ENCODE assay signal across 5 worm cellular contexts in genomic region chrX:727737-728136, ce11.
A peak's percentile ranks its signal among the peaks of the same experiment; 100 is the strongest.
TF ChIP-seq lines count a peak whose summit lies in the region.

No protein-coding gene starts in this region.

TF ChIP-seq in whole organism, L1 larva, 84 proteins besides CTCF, POLR2A, EP300 and RAD21 (continues in another document):
- TF ChIP-seq unc-30 (tag; optimal IDR thresholded peaks at IDR 0.05; lab: Kevin White, UChicago) (no peak), snu-23 (GFP tag; optimal IDR thresholded peaks at IDR 0.05; lab: Kevin White, UChicago) (peak; percentile 82), C34B4.2 (tag; optimal IDR thresholded peaks at IDR 0.05; lab: Kevin White, UChicago) (no peak), ztf-4 (tag; optimal IDR thresholded peaks at IDR 0.05; lab: Kevin White, UChicago) (peak; percentile 8), blmp-1 (tag; optimal IDR thresholded peaks at IDR 0.05; lab: Kevin White, UChicago) (peak; percentile 42), zag-1 (tag; optimal IDR thresholded peaks at IDR 0.05; lab: Kevin White, UChicago) (no peak), isw-1 (GFP tag; IDR thresholded peaks at IDR 0.05; lab: Robert Waterston, UW) (peak; percentile 13; the same call in 1 of the 2 replicates), fkh-8 (tag; optimal IDR thresholded peaks at IDR 0.05; lab: Kevin White, UChicago) (peak; percentile 57), irx-1 (tag; optimal IDR thresholded peaks at IDR 0.05; lab: Kevin White, UChicago) (peak; percentile 68), jun-1 (tag; optimal IDR thresholded peaks at IDR 0.05; lab: Kevin White, UChicago) (peak; percentile 85), elt-3 (tag; optimal IDR thresholded peaks at IDR 0.05; lab: Kevin White, UChicago) (peak in 1 of 6 experiments; percentile 9), nhr-71 (tag; optimal IDR thresholded peaks at IDR 0.05; lab: Kevin White, UChicago) (peak; percentile 80), aly-2 (tag; optimal IDR thresholded peaks at IDR 0.05; lab: Kevin White, UChicago) (no peak), ceh-88 (GFP tag; IDR thresholded peaks at IDR 0.05; lab: Robert Waterston, UW) (no peak), skn-1 (tag; optimal IDR thresholded peaks at IDR 0.05; lab: Kevin White, UChicago) (peak; percentile 82), fkh-10 (GFP tag; optimal IDR thresholded peaks at IDR 0.05; lab: Kevin White, UChicago) (no peak), unc-62 (GFP tag; optimal IDR thresholded peaks at IDR 0.05; lab: Kevin White, UChicago) (no peak), ets-5 (GFP tag; IDR thresholded peaks at IDR 0.05; lab: Robert Waterston, UW) (no peak), lin-15B (tag; optimal IDR thresholded peaks at IDR 0.05; lab: Kevin White, UChicago) (no peak)

TF ChIP-seq in whole organism, L3 larva, 47 proteins besides CTCF, POLR2A, EP300 and RAD21 (continues in another document):
- TF ChIP-seq nfya-1 (tag; optimal IDR thresholded peaks at IDR 0.05; lab: Kevin White, UChicago; ENCODE audit: insufficient read depth): peak; percentile 79
- no peak for TF ChIP-seq nhr-237 (tag; optimal IDR thresholded peaks at IDR 0.05; lab: Kevin White, UChicago)
- TF ChIP-seq R02D3.7 (tag; optimal IDR thresholded peaks at IDR 0.05; lab: Kevin White, UChicago): no peak
- no peak for TF ChIP-seq elt-1 (tag; optimal IDR thresholded peaks at IDR 0.05; lab: Kevin White, UChicago)
- TF ChIP-seq tbx-2 (tag; optimal IDR thresholded peaks at IDR 0.05; lab: Kevin White, UChicago): peak; percentile 47
- no peak for TF ChIP-seq unc-39 (tag; optimal IDR thresholded peaks at IDR 0.05; lab: Kevin White, UChicago)
- no peak for TF ChIP-seq ceh-82 (tag; optimal IDR thresholded peaks at IDR 0.05; lab: Kevin White, UChicago)
- no peak for TF ChIP-seq daf-12 (tag; optimal IDR thresholded peaks at IDR 0.05; lab: Kevin White, UChicago)
- TF ChIP-seq pqm-1 (tag; optimal IDR thresholded peaks at IDR 0.05; lab: Kevin White, UChicago): peak; percentile 50
- no peak for TF ChIP-seq ztf-11 (tag; optimal IDR thresholded peaks at IDR 0.05; lab: Kevin White, UChicago)
- TF ChIP-seq pha-4 (tag; optimal IDR thresholded peaks at IDR 0.05; lab: Kevin White, UChicago): peak; percentile 78
- no peak for TF ChIP-seq ama-1 (optimal IDR thresholded peaks at IDR 0.05; lab: Kevin White, UChicago)
- peak; percentile 90 for TF ChIP-seq jun-1 (tag; optimal IDR thresholded peaks at IDR 0.05; lab: Kevin White, UChicago)
- TF ChIP-seq ceh-28 (tag; optimal IDR thresholded peaks at IDR 0.05; lab: Kevin White, UChicago): peak; percentile 96
- TF ChIP-seq mdl-1 (tag; optimal IDR thresholded peaks at IDR 0.05; lab: Kevin White, UChicago): no peak
- TF ChIP-seq aly-2 (tag; optimal IDR thresholded peaks at IDR 0.05; lab: Kevin White, UChicago): no peak
- TF ChIP-seq hmg-11 (tag; optimal IDR thresholded peaks at IDR 0.05; lab: Kevin White, UChicago): peak; percentile 94
- no peak for TF ChIP-seq nhr-76 (tag; optimal IDR thresholded peaks at IDR 0.05; lab: Kevin White, UChicago)
- TF ChIP-seq nhr-12 (tag; optimal IDR thresholded peaks at IDR 0.05; lab: Kevin White, UChicago): no peak
- no peak for TF ChIP-seq unc-62 (GFP tag; optimal IDR thresholded peaks at IDR 0.05; lab: Kevin White, UChicago)

TF ChIP-seq in whole organism, early embryonic, 17 proteins besides CTCF, POLR2A, EP300 and RAD21:
- no peak for TF ChIP-seq hmg-4 (GFP tag; optimal IDR thresholded peaks at IDR 0.05; lab: Kevin White, UChicago)
- no peak for TF ChIP-seq scrt-1 (GFP tag; IDR thresholded peaks at IDR 0.05; lab: Robert Waterston, UW)
- TF ChIP-seq pes-1 (GFP tag; IDR thresholded peaks at IDR 0.05; lab: Robert Waterston, UW): no peak
- peak; percentile 26 for TF ChIP-seq ceh-36 (tag; optimal IDR thresholded peaks at IDR 0.05; lab: Kevin White, UChicago)
- TF ChIP-seq hmbx-1 (tag; optimal IDR thresholded peaks at IDR 0.05; lab: Kevin White, UChicago): no peak
- peak; percentile 52 for TF ChIP-seq aly-1 (tag; optimal IDR thresholded peaks at IDR 0.05; lab: Kevin White, UChicago)
- peak; percentile 41 for TF ChIP-seq F13C5.2 (tag; optimal IDR thresholded peaks at IDR 0.05; lab: Kevin White, UChicago)
- no peak for TF ChIP-seq flt-1 (GFP tag; IDR thresholded peaks at IDR 0.05; lab: Robert Waterston, UW)
- no peak for TF ChIP-seq B0310.2 (tag; optimal IDR thresholded peaks at IDR 0.05; lab: Kevin White, UChicago)

TF ChIP-seq in whole organism, midembryonic, 9 proteins besides CTCF, POLR2A, EP300 and RAD21:
- TF ChIP-seq ref-1 (GFP tag; conservative IDR thresholded peaks at IDR 0.05; lab: Robert Waterston, UW) (no peak), klf-2 (GFP tag; conservative IDR thresholded peaks at IDR 0.05; lab: Robert Waterston, UW) (no peak), med-1 (GFP tag; optimal IDR thresholded peaks at IDR 0.05; lab: Kevin White, UChicago; ENCODE audit: insufficient read depth) (no peak), T22C8.4 (GFP tag; IDR thresholded peaks at IDR 0.05; lab: Robert Waterston, UW) (peak; percentile 100), flt-1 (GFP tag; IDR thresholded peaks at IDR 0.05; lab: Robert Waterston, UW) (no peak), ztf-23 (GFP tag; IDR thresholded peaks at IDR 0.05; lab: Robert Waterston, UW) (no peak), cog-1 (tag; optimal IDR thresholded peaks at IDR 0.05; lab: Kevin White, UChicago) (peak; percentile 85), tab-1 (GFP tag; IDR thresholded peaks at IDR 0.05; lab: Robert Waterston, UW) (peak; percentile 50; the same call in 1 of the 2 replicates)

TF ChIP-seq in whole organism, young adult, 124 proteins besides CTCF, POLR2A, EP300 and RAD21:
- TF ChIP-seq hlh-12 (tag; optimal IDR thresholded peaks at IDR 0.05; lab: Kevin White, UChicago) (no peak), ceh-27 (GFP tag; optimal IDR thresholded peaks at IDR 0.05; lab: Kevin White, UChicago) (peak; percentile 64), Y56A3A.18 (GFP tag; IDR thresholded peaks at IDR 0.05; lab: Robert Waterston, UW) (peak; percentile 61; the same call in 1 of the 2 replicates), K12H6.12 (tag; optimal IDR thresholded peaks at IDR 0.05; lab: Kevin White, UChicago) (peak; percentile 31), ceh-40 (GFP tag; IDR thresholded peaks at IDR 0.05; lab: Robert Waterston, UW) (no peak), egrh-3 (GFP tag; IDR thresholded peaks at IDR 0.05; lab: Robert Waterston, UW) (peak; percentile 26; the same call in 1 of the 2 replicates), Y95B8A.8 (GFP tag; IDR thresholded peaks at IDR 0.05; lab: Robert Waterston, UW) (0 out of 2 replicates have a peak, but pooled peaks have one; percentile 23), unc-62 (GFP tag; optimal IDR thresholded peaks at IDR 0.05; lab: Kevin White, UChicago) (peak; percentile 13), nfyb-1 (GFP tag; IDR thresholded peaks at IDR 0.05; lab: Robert Waterston, UW) (peak; percentile 77), hmg-20 (GFP tag; IDR thresholded peaks at IDR 0.05; lab: Robert Waterston, UW) (0 out of 2 replicates have a peak, but pooled peaks have one; percentile 13), bed-1 (GFP tag; IDR thresholded peaks at IDR 0.05; lab: Robert Waterston, UW) (no peak), tbx-9 (tag; optimal IDR thresholded peaks at IDR 0.05; lab: Kevin White, UChicago; ENCODE audit: borderline replicate concordance) (no peak), K11D2.4 (GFP tag; IDR thresholded peaks at IDR 0.05; lab: Robert Waterston, UW) (peak; percentile 71; the same call in 1 of the 2 replicates), B0035.1 (tag; optimal IDR thresholded peaks at IDR 0.05; lab: Kevin White, UChicago) (no peak), ZK185.1 (tag; optimal IDR thresholded peaks at IDR 0.05; lab: Kevin White, UChicago; ENCODE audit: poor library complexity, severe bottlenecking) (peak; percentile 42), chd-7 (tag; optimal IDR thresholded peaks at IDR 0.05; lab: Kevin White, UChicago) (peak; percentile 47), bed-2 (GFP tag; IDR thresholded peaks at IDR 0.05; lab: Robert Waterston, UW) (peak; percentile 72), die-1 (tag; optimal IDR thresholded peaks at IDR 0.05; lab: Kevin White, UChicago) (peak; percentile 25), pbrm-1 (GFP tag; IDR thresholded peaks at IDR 0.05; lab: Robert Waterston, UW) (peak; percentile 67; the same call in 1 of the 2 replicates), ccch-3 (GFP tag; optimal IDR thresholded peaks at IDR 0.05; lab: Kevin White, UChicago) (no peak), attf-5 (GFP tag; optimal IDR thresholded peaks at IDR 0.05; lab: Kevin White, UChicago) (peak; percentile 52), lin-40 (tag; optimal IDR thresholded peaks at IDR 0.05; lab: Kevin White, UChicago) (peak; percentile 64), mel-28 (tag; optimal IDR thresholded peaks at IDR 0.05; lab: Kevin White, UChicago; ENCODE audit: borderline replicate concordance) (no peak), F57A8.1 (GFP tag; optimal IDR thresholded peaks at IDR 0.05; lab: Kevin White, UChicago) (no peak), pha-4 (tag; optimal IDR thresholded peaks at IDR 0.05; lab: Kevin White, UChicago) (no peak), egl-44 (GFP tag; IDR thresholded peaks at IDR 0.05; lab: Robert Waterston, UW) (0 out of 2 replicates have a peak, but pooled peaks have one; percentile 30), let-607 (tag; optimal IDR thresholded peaks at IDR 0.05; lab: Kevin White, UChicago) (peak in 1 of 2 experiments; percentile 43), lin-54 (GFP tag; optimal IDR thresholded peaks at IDR 0.05; lab: Kevin White, UChicago) (no peak), dpff-1 (tag; optimal IDR thresholded peaks at IDR 0.05; lab: Kevin White, UChicago) (no peak), gei-17 (GFP tag; optimal IDR thresholded peaks at IDR 0.05; lab: Kevin White, UChicago) (peak; percentile 60), nhr-80 (tag; optimal IDR thresholded peaks at IDR 0.05; lab: Kevin White, UChicago) (peak; percentile 70), hmg-1.2 (GFP tag; IDR thresholded peaks at IDR 0.05; lab: Robert Waterston, UW) (peak; percentile 89), ceh-58 (GFP tag; IDR thresholded peaks at IDR 0.05; lab: Robert Waterston, UW) (no peak), B0261.1 (tag; optimal IDR thresholded peaks at IDR 0.05; lab: Kevin White, UChicago) (no peak), rcor-1 (GFP tag; IDR thresholded peaks at IDR 0.05; lab: Robert Waterston, UW) (peak; percentile 52; the same call in 1 of the 2 replicates), ztf-26 (tag; optimal IDR thresholded peaks at IDR 0.05; lab: Kevin White, UChicago) (peak; percentile 50), sea-2 (GFP tag; IDR thresholded peaks at IDR 0.05; lab: Robert Waterston, UW) (no peak), madf-6 (GFP tag; IDR thresholded peaks at IDR 0.05; lab: Robert Waterston, UW) (no peak), lin-35 (GFP tag; optimal IDR thresholded peaks at IDR 0.05; lab: Kevin White, UChicago) (peak in 1 of 3 experiments; percentile 24), B0019.2 (GFP tag; conservative IDR thresholded peaks at IDR 0.05; lab: Robert Waterston, UW) (no peak), attf-3 (GFP tag; conservative IDR thresholded peaks at IDR 0.05; lab: Robert Waterston, UW) (no peak)

Comparison
In these comparisons a context has a peak if more than half of its experiments do, and no peak if none do; other contexts are left out.
1. Of the 8 proteins assayed by ChIP-seq in both whole organism, young adult and whole organism, L1 larva: peak only in whole organism, young adult: unc-62; only in whole organism, L1 larva: dpl-1, efl-1, nhr-90 and snpc-4; in both: none; in neither: 2; mixed calls (peak in some experiments, not most) for 1.